1 worm cellular context compared by ENCODE assay signal in the genomic region with DNA sequence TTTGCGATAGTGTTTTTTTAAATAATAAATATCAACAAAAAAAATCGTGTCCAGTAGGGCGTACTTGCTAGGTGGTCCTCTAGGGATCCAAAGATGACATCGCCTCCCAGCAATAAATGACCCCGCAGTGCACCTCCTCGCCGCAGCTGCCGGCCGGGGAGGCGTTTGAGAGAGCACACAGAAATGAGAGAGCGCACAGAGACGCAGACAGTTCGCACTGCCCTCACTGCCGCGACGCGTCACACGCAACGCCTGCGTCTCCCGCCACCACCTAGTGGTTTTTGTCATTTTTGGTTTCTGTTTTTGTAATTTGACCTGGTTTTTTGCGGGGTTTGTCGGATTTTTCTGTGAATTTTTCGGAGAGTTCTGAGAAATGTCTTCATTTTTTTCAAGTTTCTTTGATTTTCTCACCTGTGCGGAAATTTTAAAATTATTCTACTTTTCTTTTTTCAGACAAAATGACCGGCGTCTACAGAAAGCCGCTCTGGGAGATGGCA.
TF ChIP-seq lines count a peak whose summit lies in the region.

Gene lido-7, plus strand, starts transcription at position 447 of the 497 bp plus-strand sequence.

TF ChIP-seq in whole organism, L1 larva, 84 proteins besides CTCF, POLR2A, EP300 and RAD21 (continued from another document):
- no peak for TF ChIP-seq C34B4.2 (tag; optimal IDR thresholded peaks at IDR 0.05; lab: Kevin White, UChicago)
- no peak for TF ChIP-seq ceh-90 (tag; optimal IDR thresholded peaks at IDR 0.05; lab: Kevin White, UChicago)
- no peak for TF ChIP-seq pag-3 (tag; optimal IDR thresholded peaks at IDR 0.05; lab: Kevin White, UChicago; ENCODE audit: borderline replicate concordance, insufficient read depth)
- TF ChIP-seq fkh-10 (GFP tag; optimal IDR thresholded peaks at IDR 0.05; lab: Kevin White, UChicago): no peak
- no peak for TF ChIP-seq ces-1 (GFP tag; optimal IDR thresholded peaks at IDR 0.05; lab: Kevin White, UChicago)
- no peak for TF ChIP-seq C16A3.4 (tag; optimal IDR thresholded peaks at IDR 0.05; lab: Kevin White, UChicago)
- peak; percentile 13; the same call in 1 of the 2 replicates for TF ChIP-seq isw-1 (GFP tag; IDR thresholded peaks at IDR 0.05; lab: Robert Waterston, UW)
- peak; percentile 12 for TF ChIP-seq dsc-1 (tag; optimal IDR thresholded peaks at IDR 0.05; lab: Kevin White, UChicago)
- TF ChIP-seq lir-3 (tag; optimal IDR thresholded peaks at IDR 0.05; lab: Kevin White, UChicago; ENCODE audit: poor library complexity): no peak
- TF ChIP-seq irx-1 (tag; optimal IDR thresholded peaks at IDR 0.05; lab: Kevin White, UChicago): peak; percentile 28
- no peak for TF ChIP-seq ceh-8 (GFP tag; optimal IDR thresholded peaks at IDR 0.05; lab: Kevin White, UChicago)
- peak; percentile 11 for TF ChIP-seq fkh-8 (tag; optimal IDR thresholded peaks at IDR 0.05; lab: Kevin White, UChicago)
- no peak for TF ChIP-seq ets-5 (GFP tag; IDR thresholded peaks at IDR 0.05; lab: Robert Waterston, UW)
- no peak for TF ChIP-seq snpc-4 (tag; optimal IDR thresholded peaks at IDR 0.05; lab: Kevin White, UChicago)
- TF ChIP-seq zip-4 (GFP tag; optimal IDR thresholded peaks at IDR 0.05; lab: Kevin White, UChicago): no peak
- TF ChIP-seq snu-23 (GFP tag; optimal IDR thresholded peaks at IDR 0.05; lab: Kevin White, UChicago): peak; percentile 58
- TF ChIP-seq nhr-19 (GFP tag; conservative IDR thresholded peaks at IDR 0.05; lab: Robert Waterston, UW): peak; percentile 38; the same call in 1 of the 2 replicates
- no peak for TF ChIP-seq pqm-1 (tag; optimal IDR thresholded peaks at IDR 0.05; lab: Kevin White, UChicago)
- TF ChIP-seq grh-1 (GFP tag; IDR thresholded peaks at IDR 0.05; lab: Robert Waterston, UW): 0 out of 2 replicates have a peak, but pooled peaks have one; percentile 22
- TF ChIP-seq skn-1 (tag; optimal IDR thresholded peaks at IDR 0.05; lab: Kevin White, UChicago): peak; percentile 24
- peak; percentile 15 for TF ChIP-seq unc-86 (tag; optimal IDR thresholded peaks at IDR 0.05; lab: Kevin White, UChicago)
- peak; percentile 28 for TF ChIP-seq lin-13 (GFP tag; optimal IDR thresholded peaks at IDR 0.05; lab: Kevin White, UChicago)
- TF ChIP-seq unc-62 (GFP tag; optimal IDR thresholded peaks at IDR 0.05; lab: Kevin White, UChicago): no peak
- TF ChIP-seq lin-15B (tag; optimal IDR thresholded peaks at IDR 0.05; lab: Kevin White, UChicago): no peak
TF ChIP-seq in whole organism, L1 larva: peak in this region for 30.
